Fruit fly (Drosophila melanogaster) whole organism, embryonic: ENCODE measurements around the gene CG43116.
A peak's percentile ranks its signal among the peaks of the same experiment; 100 is the strongest.

Experiments
- ATbp ChIP-seq: fragments of 200-800 bp; sonication (Bioruptor generic); optimal IDR thresholded peaks from 2 replicates; lab custom pipeline; 2017; ENCODE audit warnings: missing biosample characterization, mild to moderate bottlenecking, missing genetic modification characterization, missing genetic modification reagents
- Atf-2 ChIP-seq: fragments of 200-800 bp; sonication (Bioruptor generic); optimal IDR thresholded peaks from 2 replicates; lab custom pipeline; 2016; ENCODE audit warnings: missing biosample characterization, missing genetic modification characterization
- Awh ChIP-seq: fragments of 200-800 bp; sonication (Bioruptor generic); IDR thresholded peaks from 2 replicates; pipeline ENCODE4, ENCODE4 v1.3.6; 2022; ENCODE audit warnings: missing biosample characterization, missing genetic modification characterization
- B-H1 ChIP-seq: fragments of 200-800 bp; sonication (Bioruptor generic); IDR thresholded peaks from 3 replicates; pipeline ENCODE4 v1.3.6; 2022; ENCODE audit warnings: missing biosample characterization, missing genetic modification characterization
- CG10654 ChIP-seq: fragments of 200-800 bp; sonication (Bioruptor generic); optimal IDR thresholded peaks from 2 replicates; lab custom pipeline; 2016; ENCODE audit warnings: missing biosample characterization, missing genetic modification characterization
- CG10979 ChIP-seq: fragments of 200-800 bp; sonication (Bioruptor generic); optimal IDR thresholded peaks from 2 replicates; lab custom pipeline; 2018; ENCODE audit warnings: missing biosample characterization, mild to moderate bottlenecking, missing genetic modification characterization, moderate library complexity
- CG11093 ChIP-seq: fragments of 200-800 bp; sonication (Bioruptor generic); IDR thresholded peaks from 3 replicates; pipeline ENCODE4 v1.3.6; 2022; ENCODE audit warnings: missing biosample characterization, missing genetic modification characterization
- CG1233 ChIP-seq: fragments of 200-800 bp; sonication (Bioruptor generic); optimal IDR thresholded peaks from 4 replicates; lab custom pipeline; 2018; ENCODE audit warnings: missing biosample characterization, mild to moderate bottlenecking, missing genetic modification characterization
- CG12391 ChIP-seq: fragments of 200-800 bp; sonication (Bioruptor generic); optimal IDR thresholded peaks from 3 replicates; lab custom pipeline; 2018; ENCODE audit warnings: missing biosample characterization, mild to moderate bottlenecking, missing genetic modification characterization, moderate library complexity
- CG17385 ChIP-seq: fragments of 200-800 bp; sonication (Bioruptor generic); optimal IDR thresholded peaks from 3 replicates; lab custom pipeline; 2018; ENCODE audit warnings: missing biosample characterization, mild to moderate bottlenecking, missing genetic modification characterization
- CG18599 ChIP-seq: fragments of 200-800 bp; sonication (Bioruptor generic); optimal IDR thresholded peaks from 3 replicates; lab custom pipeline; 2017; ENCODE audit warnings: missing biosample characterization, missing genetic modification characterization, mild to moderate bottlenecking, moderate library complexity, missing genetic modification reagents
- CG2129 ChIP-seq: fragments of 200-800 bp; sonication (Bioruptor generic); IDR thresholded peaks from 2 replicates; pipeline ENCODE4 v1.3.6; 2022; ENCODE audit warnings: missing biosample characterization, missing genetic modification characterization; ENCODE audit not compliant: partially characterized antibody
- CG3726 ChIP-seq: fragments of 200-800 bp; sonication (Bioruptor generic); IDR thresholded peaks from 3 replicates; pipeline ENCODE4, ENCODE4 v1.3.6; 2022; ENCODE audit warnings: missing biosample characterization, missing genetic modification characterization
- CG5245 ChIP-seq: fragments of 200-800 bp; sonication (Bioruptor generic); optimal IDR thresholded peaks from 3 replicates; lab custom pipeline; 2016; ENCODE audit warnings: missing biosample characterization, missing genetic modification characterization
- CG6272 ChIP-seq: fragments of 200-800 bp; sonication (Bioruptor generic); IDR thresholded peaks from 2 replicates; pipeline ENCODE4 v1.3.6; 2022; ENCODE audit warnings: missing biosample characterization, missing genetic modification characterization
- CG6689 ChIP-seq: fragments of 200-800 bp; sonication (Bioruptor generic); IDR thresholded peaks from 2 replicates; pipeline ENCODE4 v1.3.6; 2022; ENCODE audit warnings: missing biosample characterization, missing genetic modification characterization
- CG7372 ChIP-seq: fragments of 200-800 bp; sonication (Bioruptor generic); IDR thresholded peaks from 2 replicates; pipeline ENCODE4 v1.3.6; 2022; ENCODE audit warnings: missing biosample characterization, missing genetic modification characterization
- CG7786 ChIP-seq: fragments of 200-800 bp; sonication (Bioruptor generic); optimal IDR thresholded peaks from 2 replicates; lab custom pipeline; 2016; ENCODE audit warnings: missing biosample characterization, missing genetic modification characterization
- CG7839 ChIP-seq: fragments of 200-800 bp; sonication (Bioruptor generic); optimal IDR thresholded peaks from 3 replicates; lab custom pipeline; 2018; ENCODE audit warnings: missing biosample characterization, mild to moderate bottlenecking, missing genetic modification characterization, moderate library complexity
- CG7963 ChIP-seq: fragments of 200-800 bp; sonication (Bioruptor generic); IDR thresholded peaks from 3 replicates; pipeline ENCODE4 v1.3.6; 2022; ENCODE audit warnings: missing biosample characterization, missing genetic modification characterization; ENCODE audit not compliant: partially characterized antibody
- CG8359 ChIP-seq: fragments of 200-800 bp; sonication (Bioruptor generic); optimal IDR thresholded peaks from 2 replicates; lab custom pipeline; 2017; ENCODE audit warnings: missing biosample characterization, mild to moderate bottlenecking, missing genetic modification characterization, borderline replicate concordance
- CTCF ChIP-seq: fragments of 200-800 bp; sonication (Bioruptor generic); optimal IDR thresholded peaks from 2 replicates; lab custom pipeline; 2017; ENCODE audit warnings: missing biosample characterization, mild to moderate bottlenecking, missing genetic modification characterization, moderate library complexity
- Dad ChIP-seq: fragments of 200-800 bp; sonication (Bioruptor generic); optimal IDR thresholded peaks from 3 replicates; lab custom pipeline; 2016; ENCODE audit warnings: missing biosample characterization, missing genetic modification characterization
- Eip74EF ChIP-seq, 2 experiments: fragments of 200-800 bp in 1 of 2; fragments of >200 bp in 1 of 2; sonication (Bioruptor generic) in 1 of 2; optimal IDR thresholded peaks; 2 replicates each; lab custom pipeline; 2017 to 2019; ENCODE audit warnings: missing biosample characterization in 2 of 2, missing genetic modification characterization in 2 of 2, mild to moderate bottlenecking in 1 of 2, moderate library complexity in 1 of 2
- Hsf ChIP-seq: fragments of 200-800 bp; sonication (Bioruptor generic); optimal IDR thresholded peaks from 3 replicates; lab custom pipeline; 2016; ENCODE audit warnings: missing biosample characterization, missing genetic modification characterization
- Mrtf ChIP-seq: fragments of 200-800 bp; sonication (Bioruptor generic); IDR thresholded peaks from 3 replicates; pipeline ENCODE4 v1.3.6; 2022; ENCODE audit warnings: missing biosample characterization, missing genetic modification characterization
- Oaz ChIP-seq: fragments of 200-800 bp; sonication (Bioruptor generic); IDR thresholded peaks from 2 replicates; pipeline ENCODE4 v1.3.6; 2022; ENCODE audit warnings: missing biosample characterization, missing genetic modification characterization
- PHDP ChIP-seq: fragments of 200-800 bp; sonication (Bioruptor generic); optimal IDR thresholded peaks from 3 replicates; lab custom pipeline; 2018; ENCODE audit warnings: missing biosample characterization, mild to moderate bottlenecking, missing genetic modification characterization, moderate library complexity
- Vsx1 ChIP-seq: fragments of 200-800 bp; sonication (Bioruptor generic); optimal IDR thresholded peaks from 2 replicates; lab custom pipeline; 2017; ENCODE audit warnings: missing biosample characterization, mild to moderate bottlenecking, missing genetic modification characterization, missing genetic modification reagents
- aop ChIP-seq: fragments of 200-800 bp; sonication (Bioruptor generic); IDR thresholded peaks from 2 replicates; pipeline ENCODE4 v1.3.6; 2022; ENCODE audit warnings: missing biosample characterization, missing genetic modification characterization
- btn ChIP-seq: fragments of 200-800 bp; sonication (Bioruptor generic); optimal IDR thresholded peaks from 2 replicates; lab custom pipeline; 2016; ENCODE audit warnings: missing biosample characterization, missing genetic modification characterization
- cad ChIP-seq: fragments of >200 bp; optimal IDR thresholded peaks from 2 replicates; lab custom pipeline; 2017; ENCODE audit warnings: missing biosample characterization, missing genetic modification characterization
- chinmo ChIP-seq: fragments of 200-800 bp; sonication (Bioruptor generic); IDR thresholded peaks from 4 replicates; pipeline ENCODE4 v1.3.6; 2022; ENCODE audit warnings: missing biosample characterization, missing genetic modification characterization; ENCODE audit not compliant: partially characterized antibody
- dan ChIP-seq: fragments of 200-800 bp; sonication (Bioruptor generic); IDR thresholded peaks from 2 replicates; pipeline ENCODE4 v1.3.6; 2022; ENCODE audit warnings: missing biosample characterization, missing genetic modification characterization
- dmrt99B ChIP-seq: fragments of 200-800 bp; sonication (Bioruptor generic); optimal IDR thresholded peaks from 2 replicates; lab custom pipeline; 2018; ENCODE audit warnings: missing biosample characterization, mild to moderate bottlenecking, missing genetic modification characterization, moderate library complexity
- grau ChIP-seq: fragments of 200-800 bp; optimal IDR thresholded peaks from 3 replicates; lab custom pipeline; 2019; ENCODE audit warnings: missing biosample characterization, mild to moderate bottlenecking, missing genetic modification characterization, moderate library complexity
- hkb ChIP-seq, 2 experiments: fragments of 200-800 bp in 1 of 2; fragments of >200 bp in 1 of 2; sonication (Bioruptor generic) in 1 of 2; IDR thresholded peaks in 1 of 2; optimal IDR thresholded peaks in 1 of 2; 2 replicates each; pipeline versions ENCODE4 v1.3.6 to Lab custom; 2017 to 2022; ENCODE audit warnings: missing biosample characterization in 1 of 2, missing genetic modification characterization in 1 of 2
- hth ChIP-seq: fragments of >200 bp; optimal IDR thresholded peaks from 2 replicates; lab custom pipeline; 2017; ENCODE audit warnings: inconsistent platforms
- ind ChIP-seq: fragments of 200-800 bp; sonication (Bioruptor generic); optimal IDR thresholded peaks from 3 replicates; lab custom pipeline; 2016; ENCODE audit warnings: missing biosample characterization, missing genetic modification characterization
- insv ChIP-seq, 2 experiments: fragments of 200-800 bp; sonication (Bioruptor generic); optimal IDR thresholded peaks; 3 replicates each; lab custom pipeline; 2016 to 2018; ENCODE audit warnings: missing biosample characterization in 2 of 2, missing genetic modification characterization in 2 of 2
- kah ChIP-seq: fragments of 200-800 bp; sonication (Bioruptor generic); optimal IDR thresholded peaks from 2 replicates; lab custom pipeline; 2018; ENCODE audit warnings: missing biosample characterization, mild to moderate bottlenecking, missing genetic modification characterization
- pan ChIP-seq, 4 experiments: fragments of >200 bp in 3 of 4; fragments of 200-800 bp in 1 of 4; sonication (Bioruptor generic) in 1 of 4; optimal IDR thresholded peaks in 3 of 4; IDR thresholded peaks in 1 of 4; 2 replicates each; pipeline versions ENCODE4 v1.3.6 to Lab custom; 2017 to 2022; ENCODE audit warnings: missing biosample characterization in 2 of 4, missing genetic modification characterization in 2 of 4, mixed read lengths in 1 of 4
- psq ChIP-seq: fragments of 200-800 bp; sonication (Bioruptor generic); optimal IDR thresholded peaks from 2 replicates; lab custom pipeline; 2017; ENCODE audit warnings: missing biosample characterization, missing genetic modification characterization
- sima ChIP-seq: fragments of 200-800 bp; sonication (Bioruptor generic); optimal IDR thresholded peaks from 2 replicates; lab custom pipeline; 2016; ENCODE audit warnings: missing biosample characterization, missing genetic modification characterization
- so ChIP-seq: fragments of 200-800 bp; sonication (Bioruptor generic); IDR thresholded peaks from 3 replicates; pipeline ENCODE4 v1.3.6; 2022; ENCODE audit warnings: missing biosample characterization, missing genetic modification characterization
- tio ChIP-seq: fragments of 200-800 bp; sonication (Bioruptor generic); optimal IDR thresholded peaks from 2 replicates; lab custom pipeline; 2017; ENCODE audit warnings: missing biosample characterization, missing genetic modification characterization, inconsistent platforms
- vfl ChIP-seq: fragments of 200-800 bp; sonication (Bioruptor generic); optimal IDR thresholded peaks from 2 replicates; lab custom pipeline; 2016; ENCODE audit warnings: missing biosample characterization, missing genetic modification characterization
- vvl ChIP-seq: fragments of 200-800 bp; sonication (Bioruptor generic); IDR thresholded peaks from 2 replicates; pipeline ENCODE4 v1.3.6; 2022; ENCODE audit warnings: missing biosample characterization, missing genetic modification characterization

CG43116 gene

dm6 chr3R:26005978-26006934, 9.5 kb upstream of the CG43116 start (continued):
- TF ChIP-seq grau: no peak
- peak; percentile 14 for TF ChIP-seq dmrt99B (tag; lab: Kevin White, UChicago)
- no peak for TF ChIP-seq ATbp (GFP tag; lab: Kevin White, UChicago)
- TF ChIP-seq CG7839 (tag; lab: Kevin White, UChicago): no peak
- TF ChIP-seq CG7963 (GFP tag; lab: Robert Waterston, UW): no peak
- TF ChIP-seq Eip74EF (GFP tag; optimal IDR thresholded peaks at IDR 0.05; lab: Kevin White, UChicago): peak in 1 of 2 experiments; percentile 38
- TF ChIP-seq Atf-2 (GFP tag; lab: Kevin White, UChicago): no peak
- TF ChIP-seq hth (lab: Kevin White, UChicago): no peak
- TF ChIP-seq aop: no peak
- TF ChIP-seq chinmo (GFP tag; lab: Robert Waterston, UW): peak; percentile 97
- no peak for TF ChIP-seq CG8359 (GFP tag; lab: Kevin White, UChicago)
- peak; percentile 5 for TF ChIP-seq vvl (GFP tag; lab: Robert Waterston, UW)
- TF ChIP-seq CG11093 (GFP tag; lab: Robert Waterston, UW): no peak
- no peak for TF ChIP-seq CG10654
- peak; percentile 75 for TF ChIP-seq kah (GFP tag; lab: Kevin White, UChicago)
- no peak for TF ChIP-seq hkb (optimal IDR thresholded peaks at IDR 0.05; lab: Kevin White, UChicago)
- TF ChIP-seq hkb (GFP tag; IDR thresholded peaks at IDR 0.05; lab: Robert Waterston, UW): peak; percentile 48; the same call in 1 of the 2 replicates
- no peak for TF ChIP-seq tio (GFP tag; lab: Kevin White, UChicago)
- TF ChIP-seq CG17385 (GFP tag; lab: Kevin White, UChicago): peak; percentile 33
- TF ChIP-seq CG10979 (tag; lab: Kevin White, UChicago): peak; percentile 11
- no peak for TF ChIP-seq CG6272 (GFP tag; lab: Robert Waterston, UW)
- TF ChIP-seq psq (GFP tag; lab: Kevin White, UChicago): no peak
- TF ChIP-seq CG2129 (GFP tag; lab: Robert Waterston, UW): no peak
- TF ChIP-seq cad (GFP tag; lab: Kevin White, UChicago): peak; percentile 93
- TF ChIP-seq CG6689 (GFP tag; lab: Robert Waterston, UW): 0 out of 2 replicates have a peak, but pooled peaks have one; percentile 14
- TF ChIP-seq ind (GFP tag; lab: Kevin White, UChicago): no peak
- TF ChIP-seq insv (GFP tag; optimal IDR thresholded peaks at IDR 0.05; lab: Kevin White, UChicago): peak in 1 of 2 experiments; percentile 53
- peak; percentile 17 for TF ChIP-seq CG18599 (GFP tag; lab: Kevin White, UChicago)
- TF ChIP-seq CG7372 (GFP tag; lab: Robert Waterston, UW): no peak
- no peak for TF ChIP-seq CG1233 (GFP tag; lab: Kevin White, UChicago)
- TF ChIP-seq CG5245 (GFP tag; lab: Kevin White, UChicago): peak; percentile 10
- no peak for TF ChIP-seq PHDP (tag; lab: Kevin White, UChicago)
- no peak for TF ChIP-seq Mrtf (GFP tag; lab: Robert Waterston, UW)
- TF ChIP-seq so (GFP tag; lab: Robert Waterston, UW): no peak
- TF ChIP-seq Dad (GFP tag; lab: Kevin White, UChicago): no peak
- TF ChIP-seq btn: peak; percentile 14
- no peak for TF ChIP-seq vfl (GFP tag; lab: Kevin White, UChicago)
- TF ChIP-seq Awh (GFP tag; lab: Robert Waterston, UW): peak; percentile 13; the same call in 1 of the 2 replicates
- no peak for TF ChIP-seq pan (optimal IDR thresholded peaks at IDR 0.05; lab: Kevin White, UChicago)
- no peak for TF ChIP-seq pan (GFP tag; optimal IDR thresholded peaks at IDR 0.05 in 1 of 2, IDR thresholded peaks at IDR 0.05 in 1 of 2)
- no peak for TF ChIP-seq CG12391 (tag; lab: Kevin White, UChicago)
- no peak for TF ChIP-seq CTCF
- no peak for TF ChIP-seq CG7786 (GFP tag; lab: Kevin White, UChicago)
- TF ChIP-seq Vsx1 (GFP tag; lab: Kevin White, UChicago): peak; percentile 25
- TF ChIP-seq Hsf (GFP tag; lab: Kevin White, UChicago): no peak
- TF ChIP-seq dan (GFP tag; lab: Robert Waterston, UW): no peak
- no peak for TF ChIP-seq sima (GFP tag; lab: Kevin White, UChicago)
- TF ChIP-seq Oaz (GFP tag; lab: Robert Waterston, UW): no peak
- no peak for TF ChIP-seq CG3726 (GFP tag; lab: Robert Waterston, UW)
- no peak; the same call in 2 of the 3 replicates for TF ChIP-seq B-H1 (GFP tag; lab: Robert Waterston, UW)
